Worm (Caenorhabditis elegans): Measurements from ENCODE around the gene nhr-119.

- TF ChIP-seq unc-62 (GFP tag; optimal IDR thresholded peaks at IDR 0.05 in 1 of 2) (no peak), unc-62 (tag; optimal IDR thresholded peaks at IDR 0.05) (no peak), hlh-30 (tag; optimal IDR thresholded peaks at IDR 0.05; ENCODE audit: insufficient read depth) (no peak), lin-13 (GFP tag; optimal IDR thresholded peaks at IDR 0.05) (no peak)
Measured at ce11 chrII:2815017-2815416, 14.6 kb upstream of the nhr-119 start.

All from whole organism, L4 larva.